Worm (Caenorhabditis elegans) whole organism, L3 larva: ENCODE data around the gene F11E6.11.

Experiments
- R02D3.7 ChIP-seq: fragments of 150-350 bp; optimal IDR thresholded peaks from 2 replicates; lab custom pipeline; 2014; ENCODE audit warnings: missing biosample characterization, missing genetic modification characterization
- ZK546.5 ChIP-seq: sonication (generic microtip); optimal IDR thresholded peaks from 2 replicates; lab custom pipeline; 2017; ENCODE audit warnings: missing biosample characterization, missing genetic modification characterization
- ama-1 ChIP-seq: fragments of 150-350 bp; optimal IDR thresholded peaks from 2 replicates; lab custom pipeline; 2018
- ceh-28 ChIP-seq: fragments of 150-350 bp; optimal IDR thresholded peaks from 2 replicates; lab custom pipeline; 2014; ENCODE audit warnings: missing biosample characterization, missing genetic modification reagents, missing genetic modification characterization
- ceh-82 ChIP-seq: fragments of 150-350 bp; optimal IDR thresholded peaks from 2 replicates; lab custom pipeline; 2014; ENCODE audit warnings: missing biosample characterization, missing genetic modification characterization
- daf-12 ChIP-seq: fragments of 150-350 bp; optimal IDR thresholded peaks from 2 replicates; lab custom pipeline; 2014; ENCODE audit warnings: missing biosample characterization, missing genetic modification reagents, missing genetic modification characterization
- egl-27 ChIP-seq: sonication (generic microtip); optimal IDR thresholded peaks from 4 replicates; lab custom pipeline; 2017; ENCODE audit warnings: missing biosample characterization, missing genetic modification reagents, missing genetic modification characterization
- elt-2 ChIP-seq: sonication (generic microtip); optimal IDR thresholded peaks from 2 replicates; lab custom pipeline; 2016; ENCODE audit warnings: missing genetic modification reagents, mild to moderate bottlenecking, missing genetic modification characterization, missing compliant biosample characterization
- elt-3 ChIP-seq, 3 experiments: fragments of 150-350 bp in 1 of 3; sonication (generic microtip) in 2 of 3; optimal IDR thresholded peaks; 2 replicates in 2 of 3; 4 replicates in 1 of 3; lab custom pipeline; 2014 to 2017; ENCODE audit warnings: missing biosample characterization in 3 of 3, missing genetic modification characterization in 3 of 3
- eor-1 ChIP-seq, 2 experiments: fragments of 150-350 bp; optimal IDR thresholded peaks; 2 replicates each; lab custom pipeline; 2014 to 2018; ENCODE audit warnings: missing biosample characterization in 2 of 2, missing genetic modification characterization in 2 of 2
- fkh-2 ChIP-seq: fragments of 150-350 bp; optimal IDR thresholded peaks from 2 replicates; lab custom pipeline; 2014; ENCODE audit warnings: missing biosample characterization, missing genetic modification reagents, missing genetic modification characterization
- fos-1 ChIP-seq: fragments of 150-350 bp; optimal IDR thresholded peaks from 2 replicates; lab custom pipeline; 2014; ENCODE audit warnings: missing biosample characterization, missing genetic modification characterization
- hmg-11 ChIP-seq: sonication (generic microtip); optimal IDR thresholded peaks from 2 replicates; lab custom pipeline; 2016; ENCODE audit warnings: missing genetic modification characterization, missing compliant biosample characterization
- lin-39 ChIP-seq: fragments of 150-350 bp; optimal IDR thresholded peaks from 2 replicates; lab custom pipeline; 2018; ENCODE audit warnings: missing biosample characterization, missing genetic modification reagents, missing genetic modification characterization
- mdl-1 ChIP-seq: fragments of 150-350 bp; optimal IDR thresholded peaks from 2 replicates; lab custom pipeline; 2014; ENCODE audit warnings: missing biosample characterization, missing genetic modification characterization
- mml-1 ChIP-seq: fragments of 150-350 bp; sonication (generic microtip); optimal IDR thresholded peaks from 3 replicates; lab custom pipeline; 2014; ENCODE audit warnings: missing biosample characterization, missing genetic modification characterization
- nhr-12 ChIP-seq: fragments of 150-350 bp; optimal IDR thresholded peaks from 2 replicates; lab custom pipeline; 2014; ENCODE audit warnings: missing biosample characterization, missing genetic modification characterization
- nhr-23 ChIP-seq: fragments of 150-350 bp; optimal IDR thresholded peaks from 2 replicates; lab custom pipeline; 2014; ENCODE audit warnings: missing biosample characterization, missing genetic modification reagents, missing genetic modification characterization
- nhr-237 ChIP-seq: fragments of 150-350 bp; optimal IDR thresholded peaks from 2 replicates; lab custom pipeline; 2014; ENCODE audit warnings: missing biosample characterization, missing genetic modification characterization
- nhr-25 ChIP-seq: sonication (generic microtip); optimal IDR thresholded peaks from 2 replicates; lab custom pipeline; 2017; ENCODE audit warnings: missing biosample characterization, missing genetic modification characterization
- nhr-43 ChIP-seq: sonication (generic microtip); optimal IDR thresholded peaks from 2 replicates; lab custom pipeline; 2016; ENCODE audit warnings: mild to moderate bottlenecking, missing genetic modification characterization, missing compliant biosample characterization; ENCODE audit not compliant: poor library complexity, severe bottlenecking
- nhr-76 ChIP-seq: fragments of 150-350 bp; sonication (generic microtip); optimal IDR thresholded peaks from 5 replicates; lab custom pipeline; 2014; ENCODE audit warnings: missing biosample characterization, missing genetic modification characterization
- sea-2 ChIP-seq: fragments of 150-350 bp; sonication (generic microtip); optimal IDR thresholded peaks from 4 replicates; lab custom pipeline; 2014; ENCODE audit warnings: missing biosample characterization, missing genetic modification reagents, missing genetic modification characterization
- skn-1 ChIP-seq: fragments of 150-350 bp; optimal IDR thresholded peaks from 2 replicates; lab custom pipeline; 2014; ENCODE audit warnings: missing biosample characterization, missing genetic modification characterization
- tbx-2 ChIP-seq: sonication (generic microtip); optimal IDR thresholded peaks from 2 replicates; lab custom pipeline; 2016; ENCODE audit warnings: mild to moderate bottlenecking, missing genetic modification characterization, missing compliant biosample characterization
- unc-39 ChIP-seq: sonication (generic microtip); optimal IDR thresholded peaks from 4 replicates; lab custom pipeline; 2017; ENCODE audit warnings: missing biosample characterization, missing genetic modification characterization
- unc-62 ChIP-seq: fragments of 150-350 bp; sonication (generic microtip); optimal IDR thresholded peaks from 4 replicates; lab custom pipeline; 2014; ENCODE audit warnings: missing biosample characterization, missing genetic modification reagents, missing genetic modification characterization
- zag-1 ChIP-seq: fragments of 150-350 bp; optimal IDR thresholded peaks from 2 replicates; lab custom pipeline; 2014; ENCODE audit warnings: missing biosample characterization, missing genetic modification characterization
- ztf-4 ChIP-seq: fragments of 150-350 bp; optimal IDR thresholded peaks from 2 replicates; lab custom pipeline; 2014; ENCODE audit warnings: missing biosample characterization, missing genetic modification characterization

The F11E6.11 gene

ce11 chrIV:17470096-17470602 is 27.5 kb downstream of the F11E6.11 start, which contains the start of gene F11E6.4:
F11E6.4 (minus strand) TSS chrIV:17470354.
- peak; percentile 62 for TF ChIP-seq ama-1 (lab: Kevin White, UChicago)
- TF ChIP-seq nhr-25 (tag; lab: Kevin White, UChicago), result peak; percentile 63
- TF ChIP-seq zag-1, result no peak
- TF ChIP-seq mdl-1 (tag; lab: Kevin White, UChicago), result no peak
- peak; percentile 2 for TF ChIP-seq nhr-76 (tag; lab: Kevin White, UChicago)
- no peak for TF ChIP-seq ZK546.5 (tag; lab: Kevin White, UChicago)
- no peak for TF ChIP-seq nhr-12 (tag; lab: Kevin White, UChicago)
- no peak for TF ChIP-seq unc-39
- peak; percentile 36 for TF ChIP-seq ceh-28 (tag; lab: Kevin White, UChicago)

ce11 chrIV:17471870-17472459 is 29.3 kb downstream of the F11E6.11 start, which contains the start of gene epic-1:
epic-1 (minus strand) TSS chrIV:17471920.
- TF ChIP-seq nhr-237 (tag; lab: Kevin White, UChicago) (no peak), fkh-2 (tag; lab: Kevin White, UChicago) (no peak), elt-2 (no peak), hmg-11 (no peak), ZK546.5 (tag; lab: Kevin White, UChicago) (no peak), egl-27 (tag; lab: Kevin White, UChicago) (peak; percentile 4), nhr-25 (tag; lab: Kevin White, UChicago) (peak; percentile 81), daf-12 (tag; lab: Kevin White, UChicago) (no peak), ztf-4 (tag; lab: Kevin White, UChicago) (no peak), skn-1 (tag; lab: Kevin White, UChicago) (no peak), fos-1 (tag; lab: Kevin White, UChicago) (no peak), nhr-23 (tag; lab: Kevin White, UChicago) (peak; percentile 87)

- no peak for TF ChIP-seq nhr-43
- no peak for TF ChIP-seq tbx-2 (tag; lab: Kevin White, UChicago)
- no peak for TF ChIP-seq sea-2 (GFP tag; lab: Kevin White, UChicago)
- peak; percentile 49 for TF ChIP-seq nhr-25 (tag; lab: Kevin White, UChicago)
- TF ChIP-seq ztf-4 (tag; lab: Kevin White, UChicago), result no peak
- peak; percentile 3 for TF ChIP-seq nhr-23 (tag; lab: Kevin White, UChicago)
Measured at ce11 chrIV:17473034-17473433, 30.4 kb downstream of the F11E6.11 start, which contains the start of gene gba-3. gba-3 (plus strand) TSS chrIV:17473334.

ce11 chrIV:17474047-17474446 is 31.4 kb downstream of the F11E6.11 start:
- TF ChIP-seq ceh-82 (tag; lab: Kevin White, UChicago) (no peak), nhr-23 (tag; lab: Kevin White, UChicago) (peak; percentile 22), unc-62 (no peak), mml-1 (no peak), eor-1 (tag; optimal IDR thresholded peaks at IDR 0.05; lab: Kevin White, UChicago) (no peak)
- TF ChIP-seq, all 47 proteins: peak for 1

ce11 chrIV:17475242-17475641 is 32.6 kb downstream of the F11E6.11 start, which contains the start of gene F11E6.9:
F11E6.9 (minus strand) TSS chrIV:17475342.
- TF ChIP-seq nhr-23 (tag; lab: Kevin White, UChicago) (peak; percentile 9), ztf-4 (tag; lab: Kevin White, UChicago) (no peak)
- TF ChIP-seq, all 47 proteins: peak for 1

- TF ChIP-seq elt-3 (tag; optimal IDR thresholded peaks at IDR 0.05; lab: Kevin White, UChicago) (no peak), nhr-25 (tag; lab: Kevin White, UChicago) (no peak)
- TF ChIP-seq, all 47 proteins: peak for 0
Measured at ce11 chrIV:17475743-17476142, 33.1 kb downstream of the F11E6.11 start, which contains the start of gene grl-24. grl-24 (minus strand) TSS chrIV:17475843.

ce11 chrIV:17483230-17483629 is 40.6 kb downstream of the F11E6.11 start, which contains the start of gene rabr-2:
rabr-2 (minus strand) TSS chrIV:17483330.
- TF ChIP-seq R02D3.7 (tag; lab: Kevin White, UChicago) (no peak), lin-39 (tag; lab: Kevin White, UChicago) (no peak), skn-1 (tag; lab: Kevin White, UChicago) (no peak), tbx-2 (tag; lab: Kevin White, UChicago) (no peak), ztf-4 (tag; lab: Kevin White, UChicago) (no peak)
